Fruit fly (Drosophila melanogaster): Measurements from ENCODE around the gene Pdp.

Gene Pdp

DNA sequence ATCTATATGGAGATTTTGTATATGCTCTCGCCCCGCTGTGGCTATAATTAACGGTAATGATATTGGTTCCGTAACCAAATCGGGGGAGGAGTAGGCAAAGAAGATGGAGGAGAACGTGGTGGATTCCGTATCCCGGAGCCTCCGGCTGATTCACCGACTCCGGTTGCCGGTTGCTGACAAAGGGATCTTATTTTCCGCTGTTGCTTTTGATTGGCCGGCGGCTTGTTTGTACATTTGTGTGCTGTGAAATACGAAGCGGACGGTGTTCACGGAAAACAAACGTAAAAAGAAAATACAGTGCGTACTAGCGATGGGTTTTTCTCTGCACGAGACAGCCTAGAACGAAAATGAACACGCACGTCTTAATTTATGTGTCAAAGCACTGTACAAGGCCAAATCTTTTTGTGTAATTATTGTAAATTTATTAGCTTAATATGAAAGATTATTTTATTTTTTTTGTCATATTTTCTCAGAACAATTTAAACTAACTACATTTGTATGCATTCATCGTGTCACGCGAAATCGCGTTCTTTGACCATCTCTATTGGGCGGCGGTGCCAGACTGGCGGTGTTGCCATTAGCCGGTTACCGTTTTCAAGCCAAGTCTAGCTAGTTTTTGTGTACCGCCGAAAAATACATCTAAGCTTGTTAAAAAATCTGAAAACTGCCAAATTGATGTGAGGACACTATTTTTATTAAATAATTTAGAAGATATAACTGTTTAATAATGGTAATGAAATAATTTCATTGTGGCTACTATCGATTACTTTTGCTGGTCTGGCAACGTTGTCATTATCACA, at the start of gene Pdp, which contains the start of gene Rab39 (continued):
- TF ChIP-seq CG15696 (tag; optimal IDR thresholded peaks at IDR 0.05) = peak; percentile 78
- peak; percentile 9 for TF ChIP-seq gfzf (GFP tag; optimal IDR thresholded peaks at IDR 0.05)
- TF ChIP-seq wor (GFP tag; IDR thresholded peaks at IDR 0.05) = peak; percentile 22; the same call in 1 of the 2 replicates
- peak; percentile 79 for TF ChIP-seq Drgx (GFP tag; IDR thresholded peaks at IDR 0.05)
- TF ChIP-seq chn (GFP tag; optimal IDR thresholded peaks at IDR 0.05) = peak; percentile 70
- TF ChIP-seq Neu2 (GFP tag; optimal IDR thresholded peaks at IDR 0.05; ENCODE audit: borderline replicate concordance) = no peak
- TF ChIP-seq so (GFP tag; IDR thresholded peaks at IDR 0.05) = peak; percentile 36; the same call in 1 of the 3 replicates
- peak; percentile 89 for TF ChIP-seq Bgb (GFP tag; IDR thresholded peaks at IDR 0.05; ENCODE audit: partially characterized antibody)
- TF ChIP-seq CG13287 (GFP tag; IDR thresholded peaks at IDR 0.05; ENCODE audit: partially characterized antibody) = peak; percentile 94
- TF ChIP-seq CG2116 (GFP tag; optimal IDR thresholded peaks at IDR 0.05) = peak; percentile 78
- TF ChIP-seq MTF-1 (GFP tag; optimal IDR thresholded peaks at IDR 0.05; ENCODE audit: borderline replicate concordance) = no peak
- TF ChIP-seq D19A (tag; optimal IDR thresholded peaks at IDR 0.05) = no peak
- TF ChIP-seq corto (GFP tag; optimal IDR thresholded peaks at IDR 0.05) = peak; percentile 31
- TF ChIP-seq CG17359 (tag; optimal IDR thresholded peaks at IDR 0.05) = peak; percentile 69
- peak; percentile 87 for TF ChIP-seq Dbx (GFP tag; IDR thresholded peaks at IDR 0.05)
- peak; percentile 51 for TF ChIP-seq Lhr (GFP tag; optimal IDR thresholded peaks at IDR 0.05)
- peak; percentile 72 for TF ChIP-seq PHDP (tag; optimal IDR thresholded peaks at IDR 0.05)
- TF ChIP-seq Pdp1 (GFP tag; optimal IDR thresholded peaks at IDR 0.05) = peak; percentile 42 to 72
- TF ChIP-seq CG8089 (GFP tag; optimal IDR thresholded peaks at IDR 0.05) = peak; percentile 11
- TF ChIP-seq CG14860 (GFP tag; IDR thresholded peaks at IDR 0.05; ENCODE audit: partially characterized antibody) = peak; percentile 91
- peak; percentile 83 for TF ChIP-seq grau (tag; optimal IDR thresholded peaks at IDR 0.05)
- peak; percentile 79 for TF ChIP-seq Chrac-16 (GFP tag; optimal IDR thresholded peaks at IDR 0.05)
- TF ChIP-seq Dp (GFP tag; optimal IDR thresholded peaks at IDR 0.05) = peak; percentile 26
- TF ChIP-seq sc (optimal IDR thresholded peaks at IDR 0.05) = no peak
- peak; percentile 23 for TF ChIP-seq sc (GFP tag; optimal IDR thresholded peaks at IDR 0.05)
- TF ChIP-seq Fer3 (tag; optimal IDR thresholded peaks at IDR 0.05) = peak; percentile 81
- no peak for TF ChIP-seq Asciz (GFP tag; optimal IDR thresholded peaks at IDR 0.05)
- no peak for TF ChIP-seq Jarid2 (GFP tag; optimal IDR thresholded peaks at IDR 0.05)
- TF ChIP-seq vvl (GFP tag; IDR thresholded peaks at IDR 0.05) = peak; percentile 86
- TF ChIP-seq eyg (GFP tag; optimal IDR thresholded peaks at IDR 0.05) = no peak
- TF ChIP-seq CG7745 (tag; optimal IDR thresholded peaks at IDR 0.05) = no peak
- peak; percentile 55 for TF ChIP-seq jumu (GFP tag; optimal IDR thresholded peaks at IDR 0.05)
- TF ChIP-seq en (GFP tag; optimal IDR thresholded peaks at IDR 0.05) = peak; percentile 20
- no peak for TF ChIP-seq HLHmδ (GFP tag; optimal IDR thresholded peaks at IDR 0.05)
- TF ChIP-seq pho (GFP tag; optimal IDR thresholded peaks at IDR 0.05) = peak; percentile 78
- TF ChIP-seq row (GFP tag; IDR thresholded peaks at IDR 0.05) = peak; percentile 96
- TF ChIP-seq CG1603 (tag; optimal IDR thresholded peaks at IDR 0.05) = peak; percentile 54
- TF ChIP-seq CG17829 (tag; optimal IDR thresholded peaks at IDR 0.05) = peak; percentile 81
- peak; percentile 78 for TF ChIP-seq ems (GFP tag; optimal IDR thresholded peaks at IDR 0.05)
- TF ChIP-seq aop (GFP tag; IDR thresholded peaks at IDR 0.05) = 0 out of 2 replicates have a peak, but pooled peaks have one; percentile 19
- TF ChIP-seq Kr (GFP tag; optimal IDR thresholded peaks at IDR 0.05) = no peak
- TF ChIP-seq CG10543 (GFP tag; optimal IDR thresholded peaks at IDR 0.05) = peak; percentile 85
- peak; percentile 63; the same call in 2 of the 3 replicates for TF ChIP-seq CG14050 (GFP tag; IDR thresholded peaks at IDR 0.05)
- peak; percentile 82 for TF ChIP-seq B-H2 (GFP tag; optimal IDR thresholded peaks at IDR 0.05)
- peak; percentile 1 for TF ChIP-seq ERR (GFP tag; optimal IDR thresholded peaks at IDR 0.05)
- peak; percentile 30 for TF ChIP-seq schlank (tag; optimal IDR thresholded peaks at IDR 0.05)
- TF ChIP-seq CG6254 (GFP tag; optimal IDR thresholded peaks at IDR 0.05) = no peak
- peak; percentile 31 for TF ChIP-seq Dad (GFP tag; optimal IDR thresholded peaks at IDR 0.05)
